Worm (Caenorhabditis elegans) whole organism, L3 larva: ENCODE data around the gene vha-5.

Experiments used
- R02D3.7 ChIP-seq: fragments of 150-350 bp; optimal IDR thresholded peaks from 2 replicates; lab custom pipeline; 2014; ENCODE audit warnings: missing biosample characterization, missing genetic modification characterization
- ama-1 ChIP-seq: fragments of 150-350 bp; optimal IDR thresholded peaks from 2 replicates; lab custom pipeline; 2018
- ceh-82 ChIP-seq: fragments of 150-350 bp; optimal IDR thresholded peaks from 2 replicates; lab custom pipeline; 2014; ENCODE audit warnings: missing biosample characterization, missing genetic modification characterization
- elt-2 ChIP-seq: sonication (generic microtip); optimal IDR thresholded peaks from 2 replicates; lab custom pipeline; 2016; ENCODE audit warnings: missing genetic modification reagents, mild to moderate bottlenecking, missing genetic modification characterization, missing compliant biosample characterization
- elt-3 ChIP-seq, 3 experiments: fragments of 150-350 bp in 1 of 3; sonication (generic microtip) in 2 of 3; optimal IDR thresholded peaks; 2 replicates in 2 of 3; 4 replicates in 1 of 3; lab custom pipeline; 2014 to 2017; ENCODE audit warnings: missing biosample characterization in 3 of 3, missing genetic modification characterization in 3 of 3
- hmg-11 ChIP-seq: sonication (generic microtip); optimal IDR thresholded peaks from 2 replicates; lab custom pipeline; 2016; ENCODE audit warnings: missing genetic modification characterization, missing compliant biosample characterization
- lin-15B ChIP-seq: fragments of 150-350 bp; optimal IDR thresholded peaks from 2 replicates; lab custom pipeline; 2014; ENCODE audit warnings: missing biosample characterization, missing genetic modification characterization
- sea-2 ChIP-seq: fragments of 150-350 bp; sonication (generic microtip); optimal IDR thresholded peaks from 4 replicates; lab custom pipeline; 2014; ENCODE audit warnings: missing biosample characterization, missing genetic modification reagents, missing genetic modification characterization
- zag-1 ChIP-seq: fragments of 150-350 bp; optimal IDR thresholded peaks from 2 replicates; lab custom pipeline; 2014; ENCODE audit warnings: missing biosample characterization, missing genetic modification characterization

- TF ChIP-seq hmg-11 (tag; lab: Kevin White, UChicago) (no peak), ama-1 (no peak), elt-2 (tag; lab: Kevin White, UChicago) (no peak), elt-3 (tag; optimal IDR thresholded peaks at IDR 0.05; lab: Kevin White, UChicago) (no peak), sea-2 (GFP tag; lab: Kevin White, UChicago) (no peak), ceh-82 (tag; lab: Kevin White, UChicago) (no peak), zag-1 (tag; lab: Kevin White, UChicago) (no peak), R02D3.7 (no peak), lin-15B (tag; lab: Kevin White, UChicago) (no peak)
Measured at ce11 chrIV:8302648-8303161, 1.1 kb upstream of the vha-5 start.
